Worm (Caenorhabditis elegans): ENCODE results near the gene F42A9.9.

Gene F42A9.9

DNA sequence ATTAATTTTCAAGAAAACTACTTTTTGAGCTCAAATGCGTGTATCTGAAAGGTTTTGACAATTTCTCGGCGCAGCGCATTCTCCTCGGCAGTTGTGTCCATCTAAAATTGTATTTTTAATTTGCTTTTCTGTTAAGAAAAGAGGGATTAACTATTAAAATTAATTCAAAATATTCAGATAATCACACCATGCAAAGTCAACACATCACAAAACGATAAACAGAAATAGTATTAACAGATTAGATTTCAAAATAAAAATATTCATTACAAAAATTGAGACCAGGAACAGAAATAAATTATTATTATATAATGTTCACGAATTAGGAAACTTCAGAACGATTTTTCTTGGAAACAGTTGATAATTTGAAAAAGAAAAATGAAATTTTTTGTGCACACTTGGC lies 47.8 kb upstream of the F42A9.9 start, which contains the start of gene pole-2:
pole-2 (minus strand) TSS at position 101 of the 400 bp plus-strand sequence.
- TF ChIP-seq ztf-11 (tag; optimal IDR thresholded peaks at IDR 0.05) (no peak), unc-62 (GFP tag; optimal IDR thresholded peaks at IDR 0.05) (no peak), tbx-8 (GFP tag; optimal IDR thresholded peaks at IDR 0.05) (no peak), mep-1 (tag; optimal IDR thresholded peaks at IDR 0.05) (no peak), drap-1 (GFP tag; optimal IDR thresholded peaks at IDR 0.05) (no peak), ceh-43 (GFP tag; optimal IDR thresholded peaks at IDR 0.05) (no peak), lin-13 (tag; optimal IDR thresholded peaks at IDR 0.05) (no peak), ceh-39 (tag; optimal IDR thresholded peaks at IDR 0.05) (no peak), nhr-237 (tag; optimal IDR thresholded peaks at IDR 0.05) (no peak), bed-3 (GFP tag; optimal IDR thresholded peaks at IDR 0.05) (no peak)

DNA sequence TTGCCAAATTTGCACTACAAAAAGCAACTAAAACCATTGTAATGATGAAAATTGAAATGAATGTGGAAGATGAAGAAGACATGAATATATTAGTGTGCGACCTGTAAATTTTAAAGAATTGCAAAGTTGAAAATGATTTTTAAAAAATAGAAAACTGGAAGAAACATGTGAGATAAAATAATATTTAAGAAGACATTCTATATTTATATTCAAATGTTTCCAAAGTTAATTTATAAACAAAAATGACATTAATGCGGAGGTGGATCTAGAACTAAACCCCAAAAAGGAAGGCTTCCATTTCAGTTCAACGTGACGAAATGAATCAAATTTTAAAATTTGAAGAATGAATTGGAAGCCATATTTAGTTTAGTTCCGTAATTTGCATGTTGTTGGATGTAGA lies 40.6 kb upstream of the F42A9.9 start, which contains the start of gene nlp-60:
nlp-60 (minus strand) TSS at position 101 of the 400 bp plus-strand sequence.
- TF ChIP-seq unc-39 (tag; optimal IDR thresholded peaks at IDR 0.05) (no peak), mep-1 (tag; optimal IDR thresholded peaks at IDR 0.05) (no peak), ham-2 (GFP tag; optimal IDR thresholded peaks at IDR 0.05) (no peak), lsy-2 (tag; optimal IDR thresholded peaks at IDR 0.05) (no peak), ztf-11 (tag; optimal IDR thresholded peaks at IDR 0.05) (no peak), unc-120 (tag; optimal IDR thresholded peaks at IDR 0.05; ENCODE audit: poor library complexity, severe bottlenecking) (no peak), nhr-2 (tag; optimal IDR thresholded peaks at IDR 0.05) (no peak), sptf-1 (tag; optimal IDR thresholded peaks at IDR 0.05) (no peak), elt-1 (tag; optimal IDR thresholded peaks at IDR 0.05; ENCODE audit: borderline replicate concordance, insufficient read depth) (no peak), M03D4.4 (tag; optimal IDR thresholded peaks at IDR 0.05) (no peak), nhr-28 (tag; optimal IDR thresholded peaks at IDR 0.05) (no peak), pha-4 (tag; optimal IDR thresholded peaks at IDR 0.05) (no peak), ceh-83 (GFP tag; optimal IDR thresholded peaks at IDR 0.05) (no peak), flh-1 (GFP tag; optimal IDR thresholded peaks at IDR 0.05) (no peak), tbx-8 (GFP tag; optimal IDR thresholded peaks at IDR 0.05) (no peak), ces-1 (GFP tag; optimal IDR thresholded peaks at IDR 0.05) (no peak), drap-1 (GFP tag; optimal IDR thresholded peaks at IDR 0.05) (no peak), ceh-39 (tag; optimal IDR thresholded peaks at IDR 0.05) (no peak)

DNA sequence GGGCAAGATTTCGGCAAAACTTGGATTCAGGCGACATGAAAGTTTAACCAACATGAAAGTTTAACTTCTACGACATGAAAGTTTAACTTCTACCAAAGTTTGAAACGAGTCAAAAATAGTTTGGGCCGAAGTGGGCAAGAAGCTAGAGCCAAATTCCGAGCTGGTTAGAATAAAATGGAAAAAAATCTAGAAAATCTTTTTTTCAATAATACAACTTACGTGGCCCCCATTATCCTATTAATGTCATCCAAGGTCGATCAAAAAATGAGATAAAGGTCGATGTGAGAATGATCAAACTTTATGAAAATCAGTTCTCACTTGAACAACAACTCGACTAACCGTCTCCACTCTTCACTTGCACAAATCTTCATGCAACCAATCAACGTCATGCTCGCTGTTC lies 38.6 kb upstream of the F42A9.9 start, which contains the start of gene F08B4.8:
F08B4.8 (plus strand) TSS at position 301 of the 400 bp plus-strand sequence.
- TF ChIP-seq elt-3 (tag; optimal IDR thresholded peaks at IDR 0.05) (no peak), hlh-1 (tag; optimal IDR thresholded peaks at IDR 0.05) (no peak), nhr-237 (tag; optimal IDR thresholded peaks at IDR 0.05) (no peak), nhr-76 (tag; optimal IDR thresholded peaks at IDR 0.05) (no peak), unc-62 (GFP tag; optimal IDR thresholded peaks at IDR 0.05) (no peak), nhr-2 (tag; optimal IDR thresholded peaks at IDR 0.05) (no peak), blmp-1 (tag; optimal IDR thresholded peaks at IDR 0.05) (no peak), unc-120 (tag; optimal IDR thresholded peaks at IDR 0.05; ENCODE audit: poor library complexity, severe bottlenecking) (no peak), zip-8 (tag; optimal IDR thresholded peaks at IDR 0.05) (no peak), lin-32 (GFP tag; optimal IDR thresholded peaks at IDR 0.05) (no peak), cnd-1 (tag; optimal IDR thresholded peaks at IDR 0.05) (no peak), sptf-1 (tag; optimal IDR thresholded peaks at IDR 0.05) (no peak), tbx-8 (GFP tag; optimal IDR thresholded peaks at IDR 0.05) (no peak), ceh-83 (GFP tag; optimal IDR thresholded peaks at IDR 0.05) (no peak), M03D4.4 (tag; optimal IDR thresholded peaks at IDR 0.05) (no peak), flh-1 (GFP tag; optimal IDR thresholded peaks at IDR 0.05) (no peak), nhr-28 (tag; optimal IDR thresholded peaks at IDR 0.05) (no peak), ztf-11 (tag; optimal IDR thresholded peaks at IDR 0.05) (no peak)

DNA sequence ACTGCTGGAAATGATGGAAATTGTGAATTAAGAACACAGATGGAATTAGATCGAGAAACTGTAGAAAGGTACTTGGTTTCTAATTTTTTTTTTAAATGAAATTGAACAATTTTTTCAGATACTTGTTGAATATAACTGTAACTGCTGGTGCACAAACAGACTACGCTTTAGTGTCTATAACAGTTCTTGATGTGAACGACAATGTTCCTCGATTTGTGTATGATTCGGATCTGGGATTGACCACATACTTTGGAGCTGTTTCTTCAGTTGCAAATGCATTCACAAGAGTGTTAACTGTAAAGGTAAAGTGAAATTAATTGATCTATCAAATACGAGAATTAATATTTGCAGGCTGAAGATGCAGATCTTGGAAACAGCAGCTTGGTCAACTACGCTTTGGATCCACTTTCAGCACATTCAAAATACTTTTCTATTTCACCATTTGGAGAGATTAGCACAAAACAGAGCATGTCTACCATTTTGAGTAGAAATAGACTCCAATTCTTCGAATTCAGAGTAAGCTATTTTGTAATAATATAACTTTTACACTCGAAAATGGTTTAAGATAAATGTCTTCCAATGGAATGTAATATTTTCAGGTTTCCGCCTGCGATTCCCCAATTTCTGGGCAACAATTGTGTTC lies 35.2 kb upstream of the F42A9.9 start:
- TF ChIP-seq zip-8 (tag; optimal IDR thresholded peaks at IDR 0.05) (no peak), sem-2 (GFP tag; optimal IDR thresholded peaks at IDR 0.05) (no peak), mls-2 (tag; optimal IDR thresholded peaks at IDR 0.05) (no peak), nhr-28 (tag; optimal IDR thresholded peaks at IDR 0.05) (no peak), unc-39 (tag; optimal IDR thresholded peaks at IDR 0.05) (no peak), tbx-8 (GFP tag; optimal IDR thresholded peaks at IDR 0.05) (no peak), ceh-39 (tag; optimal IDR thresholded peaks at IDR 0.05) (no peak), lin-32 (GFP tag; optimal IDR thresholded peaks at IDR 0.05) (no peak), unc-62 (GFP tag; optimal IDR thresholded peaks at IDR 0.05) (no peak), cnd-1 (tag; optimal IDR thresholded peaks at IDR 0.05) (no peak), nhr-2 (tag; optimal IDR thresholded peaks at IDR 0.05) (no peak), bed-3 (GFP tag; optimal IDR thresholded peaks at IDR 0.05) (no peak), elt-1 (tag; optimal IDR thresholded peaks at IDR 0.05; ENCODE audit: borderline replicate concordance, insufficient read depth) (no peak), nhr-12 (tag; optimal IDR thresholded peaks at IDR 0.05) (no peak)
